Worm (Caenorhabditis elegans): Measurements from ENCODE around the gene ZK637.12.

Gene ZK637.12

ce11 chrIII:8888956-8889355 is 35.1 kb upstream of the ZK637.12 start, which contains the start of gene ZK637.14:
TSS of gene ZK637.14 (minus strand) at chrIII:8889156.
- no peak for TF ChIP-seq ets-7 (tag; optimal IDR thresholded peaks at IDR 0.05)
- TF ChIP-seq tra-4 (tag; optimal IDR thresholded peaks at IDR 0.05): no peak
- peak; percentile 39 for TF ChIP-seq F13C5.2 (tag; optimal IDR thresholded peaks at IDR 0.05)
- TF ChIP-seq tbx-37 (GFP tag; conservative IDR thresholded peaks at IDR 0.05): no peak

- TF ChIP-seq tra-4 (tag; optimal IDR thresholded peaks at IDR 0.05) (no peak), ceh-36 (tag; optimal IDR thresholded peaks at IDR 0.05) (no peak), scrt-1 (GFP tag; IDR thresholded peaks at IDR 0.05) (no peak), F13C5.2 (tag; optimal IDR thresholded peaks at IDR 0.05) (no peak), hmg-4 (GFP tag; optimal IDR thresholded peaks at IDR 0.05) (no peak), ets-7 (tag; optimal IDR thresholded peaks at IDR 0.05) (no peak), ceh-13 (GFP tag; optimal IDR thresholded peaks at IDR 0.05) (no peak), hmbx-1 (tag; optimal IDR thresholded peaks at IDR 0.05) (no peak), ama-1 (optimal IDR thresholded peaks at IDR 0.05) (no peak), hnd-1 (tag; optimal IDR thresholded peaks at IDR 0.05) (no peak), tbx-11 (GFP tag; IDR thresholded peaks at IDR 0.05) (no peak), B0310.2 (tag; optimal IDR thresholded peaks at IDR 0.05) (no peak), sea-1 (GFP tag; conservative IDR thresholded peaks at IDR 0.05) (no peak), tbx-37 (GFP tag; conservative IDR thresholded peaks at IDR 0.05) (no peak), aly-1 (tag; optimal IDR thresholded peaks at IDR 0.05) (no peak), flt-1 (GFP tag; IDR thresholded peaks at IDR 0.05) (no peak), pes-1 (GFP tag; IDR thresholded peaks at IDR 0.05) (no peak)
Measured at ce11 chrIII:8889931-8890330, 34.1 kb upstream of the ZK637.12 start, which contains the start of gene lnkn-1. TSS of gene lnkn-1 (plus strand) at chrIII:8890231.

ce11 chrIII:8893464-8893863 is 30.6 kb upstream of the ZK637.12 start, which contains the start of gene ZK637.4:
TSS of gene ZK637.4 (plus strand) at chrIII:8893764.
- TF ChIP-seq hmbx-1 (tag; optimal IDR thresholded peaks at IDR 0.05): no peak
- no peak for TF ChIP-seq F13C5.2 (tag; optimal IDR thresholded peaks at IDR 0.05)
- TF ChIP-seq flt-1 (GFP tag; IDR thresholded peaks at IDR 0.05): no peak
- no peak for TF ChIP-seq scrt-1 (GFP tag; IDR thresholded peaks at IDR 0.05)
- TF ChIP-seq ets-7 (tag; optimal IDR thresholded peaks at IDR 0.05): no peak

- no peak for TF ChIP-seq tbx-37 (GFP tag; conservative IDR thresholded peaks at IDR 0.05)
- no peak for TF ChIP-seq ceh-36 (tag; optimal IDR thresholded peaks at IDR 0.05)
- TF ChIP-seq sea-1 (GFP tag; conservative IDR thresholded peaks at IDR 0.05): no peak; the same call in 1 of the 2 replicates
- no peak for TF ChIP-seq hnd-1 (tag; optimal IDR thresholded peaks at IDR 0.05)
- TF ChIP-seq B0310.2 (tag; optimal IDR thresholded peaks at IDR 0.05): no peak
- TF ChIP-seq hmbx-1 (tag; optimal IDR thresholded peaks at IDR 0.05): no peak
- no peak for TF ChIP-seq ets-7 (tag; optimal IDR thresholded peaks at IDR 0.05)
- no peak for TF ChIP-seq F13C5.2 (tag; optimal IDR thresholded peaks at IDR 0.05)
Measured at ce11 chrIII:8894782-8895181, 29.3 kb upstream of the ZK637.12 start, which contains the start of gene asna-1. TSS of gene asna-1 (plus strand) at chrIII:8895082.

- no peak for TF ChIP-seq tbx-11 (GFP tag; IDR thresholded peaks at IDR 0.05)
- no peak for TF ChIP-seq pes-1 (GFP tag; IDR thresholded peaks at IDR 0.05)
- TF ChIP-seq F13C5.2 (tag; optimal IDR thresholded peaks at IDR 0.05): no peak
- no peak for TF ChIP-seq hmg-4 (GFP tag; optimal IDR thresholded peaks at IDR 0.05)
- no peak for TF ChIP-seq hmbx-1 (tag; optimal IDR thresholded peaks at IDR 0.05)
- no peak for TF ChIP-seq B0310.2 (tag; optimal IDR thresholded peaks at IDR 0.05)
- no peak for TF ChIP-seq scrt-1 (GFP tag; IDR thresholded peaks at IDR 0.05)
Measured at ce11 chrIII:8899767-8900166, 24.3 kb upstream of the ZK637.12 start.

ce11 chrIII:8901078-8901477 is 23.0 kb upstream of the ZK637.12 start:
- TF ChIP-seq tbx-11 (GFP tag; IDR thresholded peaks at IDR 0.05): peak; percentile 19; the same call in 1 of the 2 replicates
- peak; percentile 66 for TF ChIP-seq pes-1 (GFP tag; IDR thresholded peaks at IDR 0.05)
- TF ChIP-seq sea-1 (GFP tag; conservative IDR thresholded peaks at IDR 0.05): 0 out of 2 replicates have a peak, but pooled peaks have one; percentile 34
- peak; percentile 65; the same call in 1 of the 2 replicates for TF ChIP-seq flt-1 (GFP tag; IDR thresholded peaks at IDR 0.05)

- TF ChIP-seq aly-1 (tag; optimal IDR thresholded peaks at IDR 0.05): no peak
- TF ChIP-seq ceh-13 (GFP tag; optimal IDR thresholded peaks at IDR 0.05): no peak
- no peak for TF ChIP-seq ceh-36 (tag; optimal IDR thresholded peaks at IDR 0.05)
- TF ChIP-seq hnd-1 (tag; optimal IDR thresholded peaks at IDR 0.05): no peak
- no peak for TF ChIP-seq sea-1 (GFP tag; conservative IDR thresholded peaks at IDR 0.05)
- TF ChIP-seq ets-7 (tag; optimal IDR thresholded peaks at IDR 0.05): no peak
Measured at ce11 chrIII:8903263-8903662, 20.8 kb upstream of the ZK637.12 start.

- no peak for TF ChIP-seq tbx-37 (GFP tag; conservative IDR thresholded peaks at IDR 0.05)
- no peak; the same call in 1 of the 2 replicates for TF ChIP-seq flt-1 (GFP tag; IDR thresholded peaks at IDR 0.05)
- TF ChIP-seq hmg-4 (GFP tag; optimal IDR thresholded peaks at IDR 0.05): peak; percentile 70
- TF ChIP-seq tbx-11 (GFP tag; IDR thresholded peaks at IDR 0.05): no peak
- no peak for TF ChIP-seq sea-1 (GFP tag; conservative IDR thresholded peaks at IDR 0.05)
- peak; percentile 77 for TF ChIP-seq F13C5.2 (tag; optimal IDR thresholded peaks at IDR 0.05)
- no peak for TF ChIP-seq hmbx-1 (tag; optimal IDR thresholded peaks at IDR 0.05)
- no peak for TF ChIP-seq ceh-13 (GFP tag; optimal IDR thresholded peaks at IDR 0.05)
- TF ChIP-seq scrt-1 (GFP tag; IDR thresholded peaks at IDR 0.05): no peak
- TF ChIP-seq tra-4 (tag; optimal IDR thresholded peaks at IDR 0.05): no peak
- TF ChIP-seq ama-1 (optimal IDR thresholded peaks at IDR 0.05): no peak
- no peak for TF ChIP-seq B0310.2 (tag; optimal IDR thresholded peaks at IDR 0.05)
- TF ChIP-seq hnd-1 (tag; optimal IDR thresholded peaks at IDR 0.05): no peak
- no peak for TF ChIP-seq ets-7 (tag; optimal IDR thresholded peaks at IDR 0.05)
- TF ChIP-seq pes-1 (GFP tag; IDR thresholded peaks at IDR 0.05): peak; percentile 36; the same call in 1 of the 2 replicates
- TF ChIP-seq aly-1 (tag; optimal IDR thresholded peaks at IDR 0.05): no peak
Measured at ce11 chrIII:8904044-8904443, 20.0 kb upstream of the ZK637.12 start, which contains the start of gene lin-9. TSS of gene lin-9 (minus strand) at chrIII:8904131.

All from whole organism, early embryonic.